Worm (Caenorhabditis elegans) whole organism, L4/young adult: Measurements from ENCODE around the gene vha-17.

Source experiments
- dao-5 ChIP-seq: sonication (generic microtip); optimal IDR thresholded peaks from 2 replicates; lab custom pipeline; 2016; ENCODE audit warnings: missing genotype, missing genetic modification characterization, moderate library complexity, missing compliant biosample characterization
- him-1 ChIP-seq: sonication (generic microtip); optimal IDR thresholded peaks from 2 replicates; lab custom pipeline; 2016; ENCODE audit warnings: missing genotype, missing genetic modification reagents, missing genetic modification characterization, missing compliant biosample characterization

DNA sequence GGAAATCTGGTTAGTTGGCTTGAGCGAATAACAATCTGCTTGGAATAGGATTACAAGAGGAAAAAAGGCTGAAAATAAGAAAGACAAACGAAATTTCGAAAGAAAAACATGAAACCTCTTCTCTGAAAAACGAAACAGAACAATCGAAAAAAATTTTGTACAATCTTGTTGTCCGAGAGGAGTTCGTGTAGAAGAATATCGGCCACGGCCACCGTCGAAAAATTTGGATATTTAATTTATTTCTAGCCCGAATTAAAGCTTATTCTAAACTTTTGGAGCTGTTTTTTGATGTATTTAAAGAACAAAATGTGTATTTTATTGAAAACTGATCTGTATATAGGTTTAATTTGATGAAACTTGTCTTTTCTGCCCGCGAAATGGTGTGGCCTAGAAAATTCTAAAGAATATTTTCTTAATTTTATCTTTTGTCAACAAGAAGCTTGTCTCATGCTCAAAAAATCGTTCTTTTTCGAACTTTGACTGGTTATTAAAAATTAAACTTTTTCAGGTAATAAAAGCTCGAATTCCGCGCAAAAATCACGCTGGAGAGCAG is 15.0 kb downstream of the vha-17 start, which contains the start of gene T20D3.5:
- TF ChIP-seq dao-5 (no peak), him-1 (tag; lab: Kevin White, UChicago) (no peak)
